Fruit fly (Drosophila melanogaster): ENCODE data around the gene CG42554.

Gene CG42554

dm6 chr3L:851061-851460 is 15.6 kb downstream of the CG42554 start, which contains the start of gene Dci (continued):
- TF ChIP-seq CG6792 (GFP tag; optimal IDR thresholded peaks at IDR 0.05) (peak; percentile 48), Sox102F (GFP tag; optimal IDR thresholded peaks at IDR 0.05) (peak; percentile 51), Smox (GFP tag; optimal IDR thresholded peaks at IDR 0.05) (peak; percentile 61), CG11762 (GFP tag; optimal IDR thresholded peaks at IDR 0.05; ENCODE audit: insufficient read depth) (peak; percentile 40), CG8119 (GFP tag; IDR thresholded peaks at IDR 0.05) (no peak; the same call in 2 of the 3 replicates), Lpt (GFP tag; optimal IDR thresholded peaks at IDR 0.05) (no peak), svp (GFP tag) (peak; percentile 95), CG1621 (tag; optimal IDR thresholded peaks at IDR 0.05) (peak; percentile 2), dsx (GFP tag; optimal IDR thresholded peaks at IDR 0.05; ENCODE audit: poor library complexity, severe bottlenecking) (peak; percentile 56), CG8632 (GFP tag; optimal IDR thresholded peaks at IDR 0.05) (no peak), acj6 (GFP tag; optimal IDR thresholded peaks at IDR 0.05) (peak; percentile 66), esn (GFP tag; optimal IDR thresholded peaks at IDR 0.05) (peak; percentile 77), OdsH (GFP tag; optimal IDR thresholded peaks at IDR 0.05) (peak; percentile 76), CG3032 (tag; optimal IDR thresholded peaks at IDR 0.05) (peak; percentile 58), salr (GFP tag; optimal IDR thresholded peaks at IDR 0.05) (peak in 1 of 2 experiments; percentile 33), Eip93F (GFP tag; optimal IDR thresholded peaks at IDR 0.05) (no peak), dac (GFP tag; optimal IDR thresholded peaks at IDR 0.05) (peak; percentile 5), topi (GFP tag; optimal IDR thresholded peaks at IDR 0.05) (peak; percentile 74), CG8319 (GFP tag; optimal IDR thresholded peaks at IDR 0.05) (peak; percentile 35), achi (GFP tag; optimal IDR thresholded peaks at IDR 0.05) (peak; percentile 45), CG6808 (GFP tag; optimal IDR thresholded peaks at IDR 0.05) (no peak), CG6276 (GFP tag; optimal IDR thresholded peaks at IDR 0.05) (no peak)

DNA sequence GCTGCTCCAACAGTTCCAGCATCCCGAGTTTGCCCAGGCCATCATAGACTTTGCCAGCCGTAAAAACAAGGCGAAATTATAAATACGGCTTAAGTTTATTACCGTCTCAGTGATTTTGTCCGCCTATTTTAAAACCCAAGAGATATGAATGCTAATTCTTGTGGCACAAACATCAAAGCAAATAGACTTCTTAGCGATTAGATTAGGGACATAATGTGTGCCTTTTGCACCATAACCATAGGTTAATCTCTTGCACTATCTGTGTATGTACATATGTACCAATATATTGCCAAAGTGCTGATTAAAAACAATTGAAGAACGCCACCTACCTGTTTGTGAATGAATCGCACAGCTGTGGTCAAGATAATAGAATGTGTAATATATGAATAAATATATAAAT is 16.8 kb downstream of the CG42554 start:
- TF ChIP-seq ss (GFP tag; optimal IDR thresholded peaks at IDR 0.05) (no peak), svp (GFP tag) (peak; percentile 3)

dm6 chr3L:857063-858015 is 21.9 kb downstream of the CG42554 start, which contains the start of gene dpr20:
dpr20 (minus strand) TSS chr3L:857248.
- peak; percentile 76 for TF ChIP-seq pdm3 (GFP tag; optimal IDR thresholded peaks at IDR 0.05)
- TF ChIP-seq CG34406 (GFP tag; optimal IDR thresholded peaks at IDR 0.05) = peak; percentile 44
- TF ChIP-seq CG8632 (GFP tag; optimal IDR thresholded peaks at IDR 0.05) = peak; percentile 30
- peak; percentile 86 for TF ChIP-seq Gug (GFP tag; IDR thresholded peaks at IDR 0.05)
- peak; percentile 33 for TF ChIP-seq Sox15 (GFP tag; optimal IDR thresholded peaks at IDR 0.05)
- no peak for TF ChIP-seq Blimp-1 (GFP tag; optimal IDR thresholded peaks at IDR 0.05)
- peak; percentile 87 for TF ChIP-seq CG3919 (GFP tag; optimal IDR thresholded peaks at IDR 0.05)
- peak; percentile 50 for TF ChIP-seq fd59A (GFP tag; optimal IDR thresholded peaks at IDR 0.05)
- TF ChIP-seq svp (GFP tag) = peak; percentile 71
- TF ChIP-seq Eip75B (GFP tag; optimal IDR thresholded peaks at IDR 0.05) = peak; percentile 64
- TF ChIP-seq CG6163 (GFP tag; IDR thresholded peaks at IDR 0.05) = peak; percentile 91
- no peak for TF ChIP-seq Hr38 (GFP tag; optimal IDR thresholded peaks at IDR 0.05)
- peak; percentile 72 for TF ChIP-seq Hr39 (GFP tag; optimal IDR thresholded peaks at IDR 0.05)
- peak; percentile 69 for TF ChIP-seq dac (GFP tag; optimal IDR thresholded peaks at IDR 0.05)
- peak; percentile 95 for TF ChIP-seq Eip78C (GFP tag)
- peak; percentile 77 for TF ChIP-seq OdsH (GFP tag; optimal IDR thresholded peaks at IDR 0.05)
- peak; percentile 66 for TF ChIP-seq esn (GFP tag; optimal IDR thresholded peaks at IDR 0.05)
- TF ChIP-seq eg (GFP tag; IDR thresholded peaks at IDR 0.05) = peak; percentile 96
- TF ChIP-seq Met (GFP tag; optimal IDR thresholded peaks at IDR 0.05) = peak; percentile 65
- TF ChIP-seq CG11902 (GFP tag; optimal IDR thresholded peaks at IDR 0.05) = peak; percentile 52
- peak; percentile 77 for TF ChIP-seq CG32006 (GFP tag; optimal IDR thresholded peaks at IDR 0.05)
- peak; percentile 78 for TF ChIP-seq Sox14 (GFP tag; optimal IDR thresholded peaks at IDR 0.05)
- peak; percentile 84 for TF ChIP-seq Hr4 (GFP tag; optimal IDR thresholded peaks at IDR 0.05)
- peak; percentile 14 for TF ChIP-seq fd85E (GFP tag; optimal IDR thresholded peaks at IDR 0.05)
- peak; percentile 32 for TF ChIP-seq CG16779 (tag; optimal IDR thresholded peaks at IDR 0.05)
- TF ChIP-seq acj6 (GFP tag; optimal IDR thresholded peaks at IDR 0.05) = peak; percentile 69
- peak; percentile 75 for TF ChIP-seq topi (GFP tag; optimal IDR thresholded peaks at IDR 0.05)
- peak; percentile 61 for TF ChIP-seq lz (GFP tag; optimal IDR thresholded peaks at IDR 0.05)
- TF ChIP-seq Eip93F (GFP tag; optimal IDR thresholded peaks at IDR 0.05) = no peak
- TF ChIP-seq ss (GFP tag; optimal IDR thresholded peaks at IDR 0.05) = peak; percentile 54 to 79
- peak; percentile 36 for TF ChIP-seq CG8319 (GFP tag; optimal IDR thresholded peaks at IDR 0.05)
- TF ChIP-seq spab (GFP tag; optimal IDR thresholded peaks at IDR 0.05) = peak; percentile 68

Data from whole organism, prepupa.